Worm (Caenorhabditis elegans) whole organism, L2 larva: ENCODE results near the gene elo-8.

Experiments used
- C34F6.9 ChIP-seq: fragments of 150-350 bp; optimal IDR thresholded peaks from 2 replicates; lab custom pipeline; 2014; ENCODE audit warnings: missing biosample characterization, missing genetic modification characterization
- F13H6.1 ChIP-seq: sonication (generic microtip); optimal IDR thresholded peaks from 2 replicates; lab custom pipeline; 2016; ENCODE audit warnings: missing genetic modification characterization, missing compliant biosample characterization
- R02D3.7 ChIP-seq: fragments of 150-350 bp; optimal IDR thresholded peaks from 2 replicates; lab custom pipeline; 2014; ENCODE audit warnings: missing biosample characterization, missing genetic modification characterization
- Y55F3AM.14 ChIP-seq: fragments of 200-800 bp; sonication (Bioruptor generic); optimal IDR thresholded peaks from 2 replicates; lab custom pipeline; 2018; ENCODE audit warnings: mild to moderate bottlenecking, missing genetic modification characterization, missing compliant biosample characterization
- ZK546.5 ChIP-seq: sonication (generic microtip); optimal IDR thresholded peaks from 2 replicates; lab custom pipeline; 2017; ENCODE audit warnings: missing biosample characterization, missing genetic modification characterization
- alr-1 ChIP-seq: fragments of 150-350 bp; optimal IDR thresholded peaks from 2 replicates; lab custom pipeline; 2014; ENCODE audit warnings: missing biosample characterization, missing genetic modification characterization
- aly-2 ChIP-seq: fragments of 150-350 bp; optimal IDR thresholded peaks from 2 replicates; lab custom pipeline; 2014; ENCODE audit warnings: missing biosample characterization, missing genetic modification characterization
- ama-1 ChIP-seq: fragments of 150-350 bp; optimal IDR thresholded peaks from 2 replicates; lab custom pipeline; 2018; ENCODE audit warnings: inconsistent platforms
- blmp-1 ChIP-seq: sonication (generic microtip); optimal IDR thresholded peaks from 2 replicates; lab custom pipeline; 2017; ENCODE audit warnings: missing genetic modification characterization, mild to moderate bottlenecking, missing compliant biosample characterization, antibody characterized with exemption, moderate library complexity; ENCODE audit not compliant: insufficient read depth
- ceh-16 ChIP-seq: fragments of 150-350 bp; optimal IDR thresholded peaks from 2 replicates; lab custom pipeline; 2014; ENCODE audit warnings: missing biosample characterization, missing genetic modification characterization
- ceh-82 ChIP-seq: fragments of 150-350 bp; optimal IDR thresholded peaks from 2 replicates; lab custom pipeline; 2014; ENCODE audit warnings: missing biosample characterization, missing genetic modification characterization
- crh-2 ChIP-seq: sonication (generic microtip); optimal IDR thresholded peaks from 2 replicates; lab custom pipeline; 2017; ENCODE audit warnings: missing biosample characterization, missing genetic modification characterization
- dmd-4 ChIP-seq: sonication (generic microtip); optimal IDR thresholded peaks from 2 replicates; lab custom pipeline; 2017; ENCODE audit warnings: missing biosample characterization, missing genetic modification characterization
- egl-27 ChIP-seq: sonication (generic microtip); optimal IDR thresholded peaks from 3 replicates; lab custom pipeline; 2017; ENCODE audit warnings: missing biosample characterization, missing genetic modification reagents, missing genetic modification characterization
- elt-1 ChIP-seq: fragments of 150-350 bp; optimal IDR thresholded peaks from 2 replicates; lab custom pipeline; 2014; ENCODE audit warnings: missing biosample characterization, missing genetic modification characterization
- elt-3 ChIP-seq: sonication (generic microtip); optimal IDR thresholded peaks from 2 replicates; lab custom pipeline; 2017; ENCODE audit warnings: missing biosample characterization, missing genetic modification characterization
- fos-1 ChIP-seq: fragments of 150-350 bp; optimal IDR thresholded peaks from 2 replicates; lab custom pipeline; 2014; ENCODE audit warnings: missing biosample characterization, missing genetic modification characterization
- gmeb-1 ChIP-seq: fragments of 150-350 bp; optimal IDR thresholded peaks from 2 replicates; lab custom pipeline; 2014; ENCODE audit warnings: missing biosample characterization, missing genetic modification characterization
- lin-11 ChIP-seq: fragments of 150-350 bp; sonication (generic microtip); optimal IDR thresholded peaks from 2 replicates; lab custom pipeline; 2014; ENCODE audit warnings: missing biosample characterization, missing genetic modification characterization, inconsistent platforms, mixed read lengths
- lin-13 ChIP-seq: fragments of 150-350 bp; optimal IDR thresholded peaks from 2 replicates; lab custom pipeline; 2014; ENCODE audit warnings: missing biosample characterization, missing genetic modification reagents, missing genetic modification characterization
- lin-39 ChIP-seq: fragments of 150-350 bp; optimal IDR thresholded peaks from 2 replicates; lab custom pipeline; 2014; ENCODE audit warnings: missing biosample characterization, missing genetic modification reagents, missing genetic modification characterization
- lsy-2 ChIP-seq, 2 experiments: fragments of 150-350 bp in 1 of 2; sonication (generic microtip) in 1 of 2; optimal IDR thresholded peaks; 2 replicates each; lab custom pipeline; 2014 to 2017; ENCODE audit warnings: missing biosample characterization in 2 of 2, missing genetic modification characterization in 2 of 2
- mab-5 ChIP-seq: fragments of 150-350 bp; optimal IDR thresholded peaks from 2 replicates; lab custom pipeline; 2014; ENCODE audit warnings: missing biosample characterization, missing genetic modification characterization
- mbf-1 ChIP-seq: sonication (generic microtip); optimal IDR thresholded peaks from 2 replicates; lab custom pipeline; 2017; ENCODE audit warnings: missing biosample characterization, missing genetic modification characterization
- mdl-1 ChIP-seq, 2 experiments: fragments of 150-350 bp in 1 of 2; sonication (generic microtip) in 1 of 2; optimal IDR thresholded peaks; 2 replicates each; lab custom pipeline; 2017; ENCODE audit warnings: missing biosample characterization in 2 of 2, missing genetic modification characterization in 2 of 2
- nhr-10 ChIP-seq: sonication (generic microtip); optimal IDR thresholded peaks from 2 replicates; lab custom pipeline; 2017; ENCODE audit warnings: missing biosample characterization, missing genetic modification characterization
- nhr-11 ChIP-seq: fragments of 150-350 bp; optimal IDR thresholded peaks from 2 replicates; lab custom pipeline; 2014; ENCODE audit warnings: missing biosample characterization, missing genetic modification characterization
- nhr-12 ChIP-seq: fragments of 150-350 bp; optimal IDR thresholded peaks from 2 replicates; lab custom pipeline; 2014; ENCODE audit warnings: missing biosample characterization, missing genetic modification characterization
- nhr-129 ChIP-seq: fragments of 150-350 bp; optimal IDR thresholded peaks from 2 replicates; lab custom pipeline; 2014; ENCODE audit warnings: missing biosample characterization, missing genetic modification characterization
- nhr-21 ChIP-seq: fragments of 150-350 bp; optimal IDR thresholded peaks from 2 replicates; lab custom pipeline; 2014; ENCODE audit warnings: missing biosample characterization, missing genetic modification characterization
- nhr-23 ChIP-seq: fragments of 150-350 bp; optimal IDR thresholded peaks from 2 replicates; lab custom pipeline; 2014; ENCODE audit warnings: missing biosample characterization, missing genetic modification reagents, missing genetic modification characterization
- nhr-237 ChIP-seq: fragments of 150-350 bp; optimal IDR thresholded peaks from 2 replicates; lab custom pipeline; 2014; ENCODE audit warnings: missing biosample characterization, missing genetic modification characterization
- nhr-25 ChIP-seq: fragments of 150-350 bp; sonication (generic microtip); optimal IDR thresholded peaks from 3 replicates; lab custom pipeline; 2014; ENCODE audit warnings: missing biosample characterization, missing genetic modification characterization
- nhr-6 ChIP-seq: fragments of 150-350 bp; optimal IDR thresholded peaks from 2 replicates; lab custom pipeline; 2014; ENCODE audit warnings: missing biosample characterization, missing genetic modification characterization
- nhr-77 ChIP-seq: fragments of 150-350 bp; optimal IDR thresholded peaks from 2 replicates; lab custom pipeline; 2014; ENCODE audit warnings: missing biosample characterization, missing genetic modification characterization
- peb-1 ChIP-seq: fragments of 150-350 bp; optimal IDR thresholded peaks from 2 replicates; lab custom pipeline; 2014; ENCODE audit warnings: missing biosample characterization, missing genetic modification characterization
- sem-4 ChIP-seq: fragments of 150-350 bp; optimal IDR thresholded peaks from 2 replicates; lab custom pipeline; 2014; ENCODE audit warnings: missing biosample characterization, missing genetic modification reagents, missing genetic modification characterization
- skn-1 ChIP-seq: sonication (generic microtip); optimal IDR thresholded peaks from 2 replicates; lab custom pipeline; 2017; ENCODE audit warnings: missing biosample characterization, missing genetic modification characterization
- sma-3 ChIP-seq: sonication (generic microtip); optimal IDR thresholded peaks from 2 replicates; lab custom pipeline; 2016; ENCODE audit warnings: missing genetic modification reagents, missing genetic modification characterization, missing compliant biosample characterization
- sma-9 ChIP-seq, 2 experiments: fragments of 150-350 bp in 1 of 2; sonication (generic microtip) in 1 of 2; optimal IDR thresholded peaks; 2 replicates each; lab custom pipeline; 2014 to 2016; ENCODE audit warnings: missing genetic modification characterization in 2 of 2, mild to moderate bottlenecking in 1 of 2, missing biosample characterization in 1 of 2, missing compliant biosample characterization in 1 of 2, missing genetic modification reagents in 1 of 2, moderate library complexity in 1 of 2
- snpc-4 ChIP-seq: fragments of 150-350 bp; optimal IDR thresholded peaks from 2 replicates; lab custom pipeline; 2014; ENCODE audit warnings: missing biosample characterization, missing genetic modification characterization
- unc-39 ChIP-seq: fragments of 150-350 bp; optimal IDR thresholded peaks from 2 replicates; lab custom pipeline; 2014; ENCODE audit warnings: missing biosample characterization, missing genetic modification characterization
- unc-55 ChIP-seq: fragments of 150-350 bp; sonication (generic microtip); optimal IDR thresholded peaks from 3 replicates; lab custom pipeline; 2014; ENCODE audit warnings: missing biosample characterization, missing genetic modification reagents, missing genetic modification characterization
- unc-62 ChIP-seq: fragments of 150-350 bp; optimal IDR thresholded peaks from 2 replicates; lab custom pipeline; 2014; ENCODE audit warnings: missing biosample characterization, missing genetic modification reagents, missing genetic modification characterization
- zag-1 ChIP-seq: fragments of 150-350 bp; optimal IDR thresholded peaks from 2 replicates; lab custom pipeline; 2014; ENCODE audit warnings: missing biosample characterization, missing genetic modification characterization
- ztf-1 ChIP-seq: fragments of 200-800 bp; sonication (Bioruptor generic); conservative IDR thresholded peaks from 2 replicates; pipeline ENCODE4 v1.3.6; 2022; ENCODE audit warnings: missing genetic modification characterization, missing compliant biosample characterization
- ztf-11 ChIP-seq: sonication (generic microtip); optimal IDR thresholded peaks from 2 replicates; lab custom pipeline; 2017; ENCODE audit warnings: missing biosample characterization, missing genetic modification characterization
- ztf-4 ChIP-seq: fragments of 150-350 bp; optimal IDR thresholded peaks from 2 replicates; lab custom pipeline; 2014; ENCODE audit warnings: missing biosample characterization, missing genetic modification characterization

elo-8 gene

DNA sequence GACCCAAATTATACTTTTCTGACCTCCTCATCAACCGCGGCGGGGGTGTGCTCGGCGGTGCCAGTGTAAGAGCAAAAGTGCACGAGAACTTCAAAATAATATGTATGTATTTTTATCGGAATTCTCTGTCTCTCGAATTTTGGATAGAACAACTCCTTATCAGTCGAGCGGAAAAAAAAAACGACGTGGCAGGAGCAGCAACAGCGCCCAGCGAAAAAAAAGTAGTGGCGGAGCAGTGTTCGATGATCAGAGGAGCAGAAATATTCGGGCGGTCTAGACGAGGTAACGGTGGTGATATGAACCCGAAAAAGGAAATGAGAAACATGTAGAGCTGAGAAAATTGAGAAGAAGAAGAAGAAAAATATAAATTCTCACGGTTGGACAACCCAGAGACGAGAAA is 38.6 kb downstream of the elo-8 start:
- TF ChIP-seq fos-1 (peak; percentile 21), crh-2 (tag; lab: Kevin White, UChicago) (peak; percentile 28), nhr-25 (no peak)
- TF ChIP-seq, all 48 proteins: peak for 2

- no peak for TF ChIP-seq peb-1 (tag; lab: Kevin White, UChicago)
- TF ChIP-seq crh-2 (tag; lab: Kevin White, UChicago) = peak; percentile 6
- TF ChIP-seq ztf-11 = no peak
- no peak for TF ChIP-seq mdl-1 (tag; optimal IDR thresholded peaks at IDR 0.05; lab: Kevin White, UChicago)
- peak; percentile 14 for TF ChIP-seq fos-1
- TF ChIP-seq nhr-10 (tag; lab: Kevin White, UChicago) = no peak
- TF ChIP-seq zag-1 (tag; lab: Kevin White, UChicago) = no peak
These were observed 43.7 kb downstream of the elo-8 start for ce11 chrIII:11188132-11188531.

ce11 chrIII:11185483-11186115 is 46.3 kb downstream of the elo-8 start:
- TF ChIP-seq egl-27 (tag; lab: Kevin White, UChicago) = no peak
- no peak for TF ChIP-seq R02D3.7
- TF ChIP-seq nhr-10 (tag; lab: Kevin White, UChicago) = no peak
- TF ChIP-seq lin-11 (tag; lab: Kevin White, UChicago) = peak; percentile 50
- TF ChIP-seq peb-1 (tag; lab: Kevin White, UChicago) = no peak
- no peak for TF ChIP-seq nhr-23
- peak in 1 of 2 experiments; percentile 71 for TF ChIP-seq mdl-1 (tag; optimal IDR thresholded peaks at IDR 0.05; lab: Kevin White, UChicago)
- no peak for TF ChIP-seq dmd-4 (tag; lab: Kevin White, UChicago)
- TF ChIP-seq nhr-77 (tag; lab: Kevin White, UChicago) = no peak
- TF ChIP-seq unc-39 (tag; lab: Kevin White, UChicago) = no peak
- no peak for TF ChIP-seq nhr-21 (tag; lab: Kevin White, UChicago)
- peak; percentile 32 for TF ChIP-seq lin-13 (GFP tag; lab: Kevin White, UChicago)
- no peak for TF ChIP-seq lin-39 (tag; lab: Kevin White, UChicago)
- TF ChIP-seq Y55F3AM.14 (GFP tag; lab: Kevin White, UChicago) = peak; percentile 40
- no peak for TF ChIP-seq ceh-82 (tag; lab: Kevin White, UChicago)
- no peak for TF ChIP-seq mbf-1
- no peak for TF ChIP-seq elt-1 (tag; lab: Kevin White, UChicago)
- TF ChIP-seq nhr-6 (tag; lab: Kevin White, UChicago) = no peak
- no peak for TF ChIP-seq unc-62 (GFP tag; lab: Kevin White, UChicago)
- TF ChIP-seq sma-3 (GFP tag; lab: Kevin White, UChicago) = peak; percentile 40
- TF ChIP-seq gmeb-1 = no peak
- TF ChIP-seq elt-3 (tag; lab: Kevin White, UChicago) = no peak
- no peak for TF ChIP-seq nhr-11 (tag; lab: Kevin White, UChicago)
- no peak for TF ChIP-seq aly-2 (tag; lab: Kevin White, UChicago)
- TF ChIP-seq lsy-2 (tag; optimal IDR thresholded peaks at IDR 0.05; lab: Kevin White, UChicago) = peak in 1 of 2 experiments; percentile 50
- no peak for TF ChIP-seq ZK546.5 (tag; lab: Kevin White, UChicago)
- no peak for TF ChIP-seq ztf-1 (GFP tag; lab: Robert Waterston, UW)
- no peak for TF ChIP-seq nhr-25
- TF ChIP-seq unc-55 = peak; percentile 66
- TF ChIP-seq nhr-12 = no peak
- no peak for TF ChIP-seq mab-5 (tag; lab: Kevin White, UChicago)
- TF ChIP-seq nhr-129 (tag; lab: Kevin White, UChicago) = no peak
- TF ChIP-seq nhr-237 (tag; lab: Kevin White, UChicago) = no peak
- TF ChIP-seq ztf-11 = no peak
- TF ChIP-seq F13H6.1 (tag; lab: Kevin White, UChicago) = peak; percentile 82
- no peak for TF ChIP-seq ceh-16 (tag; lab: Kevin White, UChicago)
- TF ChIP-seq ama-1 = no peak
- TF ChIP-seq ztf-4 (tag; lab: Kevin White, UChicago) = no peak
- peak; percentile 80 for TF ChIP-seq crh-2 (tag; lab: Kevin White, UChicago)
- peak; percentile 64 for TF ChIP-seq fos-1
- no peak for TF ChIP-seq blmp-1 (tag; lab: Kevin White, UChicago)
- peak; percentile 67 for TF ChIP-seq C34F6.9 (tag; lab: Kevin White, UChicago)
- peak; percentile 58 for TF ChIP-seq sma-9 (GFP tag; optimal IDR thresholded peaks at IDR 0.05; lab: Kevin White, UChicago)
- TF ChIP-seq sma-9 (tag; optimal IDR thresholded peaks at IDR 0.05; lab: Kevin White, UChicago) = no peak
- peak; percentile 89 for TF ChIP-seq zag-1 (tag; lab: Kevin White, UChicago)
- no peak for TF ChIP-seq alr-1 (tag; lab: Kevin White, UChicago)
- no peak for TF ChIP-seq skn-1 (tag; lab: Kevin White, UChicago)
- peak; percentile 32 for TF ChIP-seq sem-4 (tag; lab: Kevin White, UChicago)
- no peak for TF ChIP-seq snpc-4
